Fruit fly (Drosophila melanogaster): ENCODE data around the gene Herp.

DNA sequence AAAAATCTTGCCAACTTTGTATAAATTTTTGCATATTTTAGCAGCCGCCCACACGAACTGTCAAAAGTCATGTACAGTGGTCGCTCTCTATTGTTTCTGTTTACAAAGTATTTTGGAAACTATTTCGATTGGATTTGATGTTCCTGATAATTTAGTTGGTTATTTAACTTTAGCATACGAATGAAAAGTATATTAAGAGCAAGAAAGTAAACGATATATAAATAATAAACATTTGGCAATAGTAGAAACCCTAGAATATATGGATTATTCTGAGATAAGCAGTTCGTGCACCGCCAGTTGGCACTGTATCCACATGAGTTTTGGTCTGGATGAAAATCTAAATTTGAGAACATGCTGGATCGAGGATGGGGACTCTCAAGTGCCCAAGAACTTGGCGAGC, 33.4 kb upstream of the Herp start:
- no peak for TF ChIP-seq sob (GFP tag; IDR thresholded peaks at IDR 0.05)
- no peak for TF ChIP-seq CG7987 (GFP tag; optimal IDR thresholded peaks at IDR 0.05)
- no peak for TF ChIP-seq Blimp-1 (GFP tag; optimal IDR thresholded peaks at IDR 0.05)
- TF ChIP-seq bab2 (GFP tag; optimal IDR thresholded peaks at IDR 0.05): no peak
- TF ChIP-seq seq (GFP tag; IDR thresholded peaks at IDR 0.05): no peak
- TF ChIP-seq CG14965 (GFP tag; optimal IDR thresholded peaks at IDR 0.05; ENCODE audit: borderline replicate concordance): no peak
- TF ChIP-seq amos (GFP tag; IDR thresholded peaks at IDR 0.05; ENCODE audit: partially characterized antibody): no peak
- TF ChIP-seq al (GFP tag; IDR thresholded peaks at IDR 0.05): no peak
- TF ChIP-seq CG7357 (GFP tag; IDR thresholded peaks at IDR 0.05): no peak
- TF ChIP-seq CG1233 (GFP tag; optimal IDR thresholded peaks at IDR 0.05): no peak
- no peak for TF ChIP-seq CG13123 (GFP tag; optimal IDR thresholded peaks at IDR 0.05)
- no peak for TF ChIP-seq zen (tag; optimal IDR thresholded peaks at IDR 0.05)
- no peak for TF ChIP-seq cwo (GFP tag; optimal IDR thresholded peaks at IDR 0.05)
